Fruit fly (Drosophila melanogaster): Measurements from ENCODE around the gene chico.

The chico gene

dm6 chr2L:10278658-10279057 lies 31.8 kb upstream of the chico start, which contains the start of gene Utx (continued):
- TF ChIP-seq CG13894 (tag; optimal IDR thresholded peaks at IDR 0.05) (no peak), CG4404 (GFP tag; IDR thresholded peaks at IDR 0.05) (no peak), B-H1 (GFP tag; IDR thresholded peaks at IDR 0.05) (no peak), CG6791 (GFP tag; IDR thresholded peaks at IDR 0.05; ENCODE audit: partially characterized antibody) (peak; percentile 91), hkb (optimal IDR thresholded peaks at IDR 0.05) (no peak), hkb (GFP tag; IDR thresholded peaks at IDR 0.05) (0 out of 2 replicates have a peak, but pooled peaks have one; percentile 18), CG3995 (GFP tag; optimal IDR thresholded peaks at IDR 0.05) (peak; percentile 96), CG34224 (GFP tag; IDR thresholded peaks at IDR 0.05; ENCODE audit: partially characterized antibody) (peak; percentile 81), Xbp1 (GFP tag; optimal IDR thresholded peaks at IDR 0.05) (peak; percentile 41), ewg (GFP tag; optimal IDR thresholded peaks at IDR 0.05) (no peak), CG1024 (GFP tag; IDR thresholded peaks at IDR 0.05) (peak; percentile 81), Sox100B (GFP tag; optimal IDR thresholded peaks at IDR 0.05) (no peak), scrt (GFP tag; optimal IDR thresholded peaks at IDR 0.05) (no peak), CG7963 (GFP tag; IDR thresholded peaks at IDR 0.05; ENCODE audit: partially characterized antibody) (peak; percentile 51; the same call in 1 of the 3 replicates), nerfin-2 (GFP tag; IDR thresholded peaks at IDR 0.05; ENCODE audit: partially characterized antibody) (peak; percentile 48; the same call in 1 of the 2 replicates), phol (tag; optimal IDR thresholded peaks at IDR 0.05) (peak; percentile 29), CG14710 (tag; optimal IDR thresholded peaks at IDR 0.05) (peak; percentile 56), Sin3A (optimal IDR thresholded peaks at IDR 0.05) (no peak), Myb (GFP tag; optimal IDR thresholded peaks at IDR 0.05) (peak; percentile 71), CG31224 (GFP tag; IDR thresholded peaks at IDR 0.05) (no peak), nerfin-1 (tag; optimal IDR thresholded peaks at IDR 0.05) (no peak), gro (GFP tag; optimal IDR thresholded peaks at IDR 0.05) (peak; percentile 61), Ada2b (GFP tag; IDR thresholded peaks at IDR 0.05) (no peak), unc-4 (GFP tag; IDR thresholded peaks at IDR 0.05; ENCODE audit: partially characterized antibody) (peak; percentile 75), Ets97D (GFP tag; optimal IDR thresholded peaks at IDR 0.05) (peak; percentile 50), CG16863 (GFP tag; optimal IDR thresholded peaks at IDR 0.05) (no peak), chinmo (GFP tag; IDR thresholded peaks at IDR 0.05; ENCODE audit: partially characterized antibody) (0 out of 4 replicates have a peak, but pooled peaks have one; percentile 49), Bgb (GFP tag; IDR thresholded peaks at IDR 0.05; ENCODE audit: partially characterized antibody) (peak; percentile 88), CG10267 (tag; optimal IDR thresholded peaks at IDR 0.05) (peak; percentile 24), knrl (GFP tag; IDR thresholded peaks at IDR 0.05; ENCODE audit: partially characterized antibody) (peak; percentile 92)

DNA sequence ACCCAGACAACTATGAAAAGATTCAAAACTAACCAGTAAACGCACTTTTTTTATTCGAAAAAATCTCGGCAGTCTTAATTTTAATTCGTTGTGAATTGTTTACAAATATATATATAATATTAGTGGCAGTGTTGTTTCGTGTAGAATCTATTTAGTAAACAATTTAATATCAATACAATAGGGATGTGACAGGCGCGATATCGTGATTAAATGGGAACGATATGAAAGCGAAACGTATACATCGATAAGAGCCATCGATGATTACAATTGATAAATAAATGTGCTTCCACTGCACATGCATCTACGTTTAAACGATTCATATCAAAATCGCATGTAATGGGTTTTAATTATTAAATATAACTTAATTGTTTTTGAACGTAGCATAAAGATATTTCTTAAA lies 30.5 kb upstream of the chico start:
- TF ChIP-seq CG2875 (GFP tag; optimal IDR thresholded peaks at IDR 0.05) (no peak), HHEX (GFP tag; optimal IDR thresholded peaks at IDR 0.05) (no peak), BEAF-32 (GFP tag; optimal IDR thresholded peaks at IDR 0.05) (peak; percentile 89), B-H2 (GFP tag; optimal IDR thresholded peaks at IDR 0.05) (peak; percentile 9), HLH4C (GFP tag; IDR thresholded peaks at IDR 0.05; ENCODE audit: partially characterized antibody) (peak; percentile 87), knrl (GFP tag; IDR thresholded peaks at IDR 0.05; ENCODE audit: partially characterized antibody) (peak; percentile 92), Max (GFP tag; optimal IDR thresholded peaks at IDR 0.05) (no peak), unc-4 (GFP tag; IDR thresholded peaks at IDR 0.05; ENCODE audit: partially characterized antibody) (peak; percentile 75), nerfin-2 (GFP tag; IDR thresholded peaks at IDR 0.05; ENCODE audit: partially characterized antibody) (peak; percentile 78), Dp (GFP tag; optimal IDR thresholded peaks at IDR 0.05) (peak; percentile 27), amos (GFP tag; IDR thresholded peaks at IDR 0.05; ENCODE audit: partially characterized antibody) (peak; percentile 96), row (GFP tag; IDR thresholded peaks at IDR 0.05) (peak; percentile 84), CG6791 (GFP tag; IDR thresholded peaks at IDR 0.05; ENCODE audit: partially characterized antibody) (peak; percentile 92), bbx (GFP tag; IDR thresholded peaks at IDR 0.05; ENCODE audit: partially characterized antibody) (peak; percentile 96), sc (optimal IDR thresholded peaks at IDR 0.05) (no peak), sc (GFP tag; optimal IDR thresholded peaks at IDR 0.05) (no peak), inv (GFP tag; IDR thresholded peaks at IDR 0.05; ENCODE audit: partially characterized antibody) (peak; percentile 93), gro (GFP tag; optimal IDR thresholded peaks at IDR 0.05) (no peak), CG7963 (GFP tag; IDR thresholded peaks at IDR 0.05; ENCODE audit: partially characterized antibody) (peak; percentile 84), p53 (GFP tag; optimal IDR thresholded peaks at IDR 0.05) (no peak), Bgb (GFP tag; IDR thresholded peaks at IDR 0.05; ENCODE audit: partially characterized antibody) (peak; percentile 96), CG30020 (tag; optimal IDR thresholded peaks at IDR 0.05) (peak; percentile 96), trem (tag; optimal IDR thresholded peaks at IDR 0.05) (peak; percentile 66), salm (tag; optimal IDR thresholded peaks at IDR 0.05) (no peak), tna (GFP tag; IDR thresholded peaks at IDR 0.05; ENCODE audit: partially characterized antibody) (peak; percentile 89)
